7 worm cellular contexts compared by ENCODE assay signal in the genomic region with DNA sequence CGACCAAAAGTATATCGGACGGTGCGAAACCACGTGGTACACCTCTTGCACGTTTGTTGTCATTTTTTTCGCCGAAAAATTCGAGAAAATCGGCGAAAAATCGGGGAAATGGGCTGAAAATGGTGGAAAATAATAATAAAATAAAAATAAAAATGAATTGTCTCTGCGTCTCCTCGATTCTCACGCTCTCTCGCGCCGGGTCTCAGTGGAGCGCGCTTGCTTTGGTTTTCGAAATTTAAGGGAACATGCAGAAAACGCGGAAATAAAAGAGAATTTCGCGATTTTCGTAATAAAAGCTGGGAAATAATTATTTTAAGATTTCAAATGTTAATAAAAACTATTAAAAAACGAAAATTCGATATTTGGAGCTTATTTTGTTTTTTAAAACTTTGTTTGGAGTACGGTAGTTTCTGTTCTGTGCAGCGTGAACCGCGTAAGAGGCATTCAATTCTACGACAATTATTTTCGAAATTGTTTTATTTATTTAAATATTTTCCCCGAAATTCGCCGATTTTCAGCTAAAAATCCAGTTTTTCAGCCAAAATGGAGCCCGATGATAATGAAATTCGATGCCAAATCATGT.
TF ChIP-seq lines count a peak whose summit lies in the region.

A gene (minus strand): TSS at position 113 of the 583 bp plus-strand sequence.
A gene (plus strand): TSS at position 539 of the 583 bp plus-strand sequence.

TF ChIP-seq in whole organism, L1 larva, 84 proteins besides CTCF, POLR2A, EP300 and RAD21 (continues in another document):
- no peak for TF ChIP-seq nhr-12 (tag; optimal IDR thresholded peaks at IDR 0.05; lab: Kevin White, UChicago)
- peak; percentile 39 to 49 for TF ChIP-seq lin-35 (GFP tag; optimal IDR thresholded peaks at IDR 0.05; lab: Kevin White, UChicago)
- TF ChIP-seq F16B12.6 (tag; optimal IDR thresholded peaks at IDR 0.05; lab: Kevin White, UChicago), result peak; percentile 41
- TF ChIP-seq lin-15B (tag; optimal IDR thresholded peaks at IDR 0.05; lab: Kevin White, UChicago), result peak; percentile 22
- no peak for TF ChIP-seq nhr-76 (tag; optimal IDR thresholded peaks at IDR 0.05; lab: Kevin White, UChicago)
- peak; percentile 24 for TF ChIP-seq blmp-1 (tag; optimal IDR thresholded peaks at IDR 0.05; lab: Kevin White, UChicago)
- peak; percentile 65 to 75 for TF ChIP-seq lsy-2 (tag; optimal IDR thresholded peaks at IDR 0.05; lab: Kevin White, UChicago)
- TF ChIP-seq egl-27 (tag; optimal IDR thresholded peaks at IDR 0.05; lab: Kevin White, UChicago), result no peak
- TF ChIP-seq nhr-90 (tag; optimal IDR thresholded peaks at IDR 0.05; lab: Kevin White, UChicago; ENCODE audit: poor library complexity), result peak; percentile 9
- TF ChIP-seq xbp-1 (tag; optimal IDR thresholded peaks at IDR 0.05; lab: Kevin White, UChicago), result peak; percentile 35
- peak; percentile 25 for TF ChIP-seq lin-13 (GFP tag; optimal IDR thresholded peaks at IDR 0.05; lab: Kevin White, UChicago)
- TF ChIP-seq fkh-10 (GFP tag; optimal IDR thresholded peaks at IDR 0.05; lab: Kevin White, UChicago), result no peak

TF ChIP-seq in whole organism, L2 larva, 48 proteins besides CTCF, POLR2A, EP300 and RAD21 (continues in another document):
- no peak for TF ChIP-seq lin-11 (tag; optimal IDR thresholded peaks at IDR 0.05; lab: Kevin White, UChicago)
- no peak for TF ChIP-seq nhr-10 (tag; optimal IDR thresholded peaks at IDR 0.05; lab: Kevin White, UChicago)
- no peak for TF ChIP-seq snpc-4 (tag; optimal IDR thresholded peaks at IDR 0.05; lab: Kevin White, UChicago)
- TF ChIP-seq nhr-129 (tag; optimal IDR thresholded peaks at IDR 0.05; lab: Kevin White, UChicago), result no peak
- TF ChIP-seq dmd-4 (tag; optimal IDR thresholded peaks at IDR 0.05; lab: Kevin White, UChicago), result no peak
- TF ChIP-seq F13H6.1 (tag; optimal IDR thresholded peaks at IDR 0.05; lab: Kevin White, UChicago), result no peak
- TF ChIP-seq nhr-23 (tag; optimal IDR thresholded peaks at IDR 0.05; lab: Kevin White, UChicago), result no peak
- TF ChIP-seq ZK546.5 (tag; optimal IDR thresholded peaks at IDR 0.05; lab: Kevin White, UChicago), result no peak
- no peak for TF ChIP-seq ztf-11 (tag; optimal IDR thresholded peaks at IDR 0.05; lab: Kevin White, UChicago)
- peak; percentile 58 for TF ChIP-seq unc-55 (GFP tag; optimal IDR thresholded peaks at IDR 0.05; lab: Kevin White, UChicago)
- no peak for TF ChIP-seq alr-1 (tag; optimal IDR thresholded peaks at IDR 0.05; lab: Kevin White, UChicago)
- TF ChIP-seq ztf-4 (tag; optimal IDR thresholded peaks at IDR 0.05; lab: Kevin White, UChicago), result no peak
- TF ChIP-seq mab-5 (tag; optimal IDR thresholded peaks at IDR 0.05; lab: Kevin White, UChicago), result no peak

TF ChIP-seq in whole organism, L3 larva, 47 proteins besides CTCF, POLR2A, EP300 and RAD21:
- TF ChIP-seq unc-39 (tag; optimal IDR thresholded peaks at IDR 0.05; lab: Kevin White, UChicago), result no peak
- TF ChIP-seq fos-1 (tag; optimal IDR thresholded peaks at IDR 0.05; lab: Kevin White, UChicago), result no peak
- TF ChIP-seq lin-15B (tag; optimal IDR thresholded peaks at IDR 0.05; lab: Kevin White, UChicago), result peak; percentile 75
- peak; percentile 69 for TF ChIP-seq hmg-11 (tag; optimal IDR thresholded peaks at IDR 0.05; lab: Kevin White, UChicago)
- peak; percentile 18 for TF ChIP-seq nhr-23 (tag; optimal IDR thresholded peaks at IDR 0.05; lab: Kevin White, UChicago)
- peak; percentile 49 for TF ChIP-seq nfya-1 (tag; optimal IDR thresholded peaks at IDR 0.05; lab: Kevin White, UChicago; ENCODE audit: insufficient read depth)
- peak; percentile 56 for TF ChIP-seq pha-4 (tag; optimal IDR thresholded peaks at IDR 0.05; lab: Kevin White, UChicago)
TF ChIP-seq in whole organism, L3 larva: peak in this region for 5.

TF ChIP-seq in whole organism, L4 larva, 104 proteins besides CTCF, POLR2A, EP300 and RAD21 (continues in another document):
- no peak for TF ChIP-seq ceh-28 (tag; optimal IDR thresholded peaks at IDR 0.05; lab: Kevin White, UChicago)
- no peak for TF ChIP-seq nhr-48 (tag; optimal IDR thresholded peaks at IDR 0.05; lab: Kevin White, UChicago)
- no peak for TF ChIP-seq daf-19 (GFP tag; conservative IDR thresholded peaks at IDR 0.05; lab: Robert Waterston, UW)
- TF ChIP-seq tra-1 (GFP tag; IDR thresholded peaks at IDR 0.05; lab: Robert Waterston, UW), result no peak
- no peak for TF ChIP-seq ceh-44 (GFP tag; IDR thresholded peaks at IDR 0.05; lab: Robert Waterston, UW)
- TF ChIP-seq lir-3 (tag; optimal IDR thresholded peaks at IDR 0.05; lab: Kevin White, UChicago), result no peak
- no peak for TF ChIP-seq ceh-82 (tag; optimal IDR thresholded peaks at IDR 0.05; lab: Kevin White, UChicago)
- TF ChIP-seq madf-5 (GFP tag; IDR thresholded peaks at IDR 0.05; lab: Robert Waterston, UW), result no peak
- TF ChIP-seq aly-2 (tag; optimal IDR thresholded peaks at IDR 0.05; lab: Kevin White, UChicago), result no peak
- TF ChIP-seq mes-2 (tag; optimal IDR thresholded peaks at IDR 0.05; lab: Kevin White, UChicago; ENCODE audit: poor library complexity, severe bottlenecking), result peak; percentile 44
- no peak for TF ChIP-seq snpc-4 (tag; optimal IDR thresholded peaks at IDR 0.05; lab: Kevin White, UChicago)
- no peak for TF ChIP-seq F44E2.7 (GFP tag; IDR thresholded peaks at IDR 0.05; lab: Robert Waterston, UW)
- peak; percentile 92 for TF ChIP-seq lin-38 (GFP tag; IDR thresholded peaks at IDR 0.05; lab: Robert Waterston, UW)
- TF ChIP-seq php-3 (GFP tag; IDR thresholded peaks at IDR 0.05; lab: Robert Waterston, UW), result no peak

TF ChIP-seq in whole organism, late embryonic, 69 proteins besides CTCF, POLR2A, EP300 and RAD21:
- TF ChIP-seq pag-3 (tag; optimal IDR thresholded peaks at IDR 0.05; lab: Kevin White, UChicago; ENCODE audit: borderline replicate concordance) (no peak), pat-9 (tag; optimal IDR thresholded peaks at IDR 0.05; lab: Kevin White, UChicago) (no peak), nfya-1 (tag; optimal IDR thresholded peaks at IDR 0.05; lab: Kevin White, UChicago) (peak; percentile 37), unc-42 (tag; optimal IDR thresholded peaks at IDR 0.05; lab: Kevin White, UChicago) (peak; percentile 72), fkh-10 (GFP tag; optimal IDR thresholded peaks at IDR 0.05; lab: Kevin White, UChicago) (no peak)

TF ChIP-seq in whole organism, mixed stage, embryonic, 35 proteins besides CTCF, POLR2A, EP300 and RAD21:
- TF ChIP-seq nhr-28 (tag; optimal IDR thresholded peaks at IDR 0.05; lab: Kevin White, UChicago) (no peak), ces-1 (GFP tag; optimal IDR thresholded peaks at IDR 0.05; lab: Kevin White, UChicago) (peak; percentile 87), lsy-2 (tag; optimal IDR thresholded peaks at IDR 0.05; lab: Kevin White, UChicago) (peak; percentile 49)
TF ChIP-seq in whole organism, mixed stage, embryonic: peak in this region for 2.

TF ChIP-seq in whole organism, young adult, 124 proteins besides CTCF, POLR2A, EP300 and RAD21 (continues in another document):
- no peak for TF ChIP-seq madf-10 (tag; optimal IDR thresholded peaks at IDR 0.05; lab: Kevin White, UChicago)
- no peak for TF ChIP-seq bed-2 (GFP tag; IDR thresholded peaks at IDR 0.05; lab: Robert Waterston, UW)
- TF ChIP-seq K12H6.12 (tag; optimal IDR thresholded peaks at IDR 0.05; lab: Kevin White, UChicago), result no peak
- 0 out of 2 replicates have a peak, but pooled peaks have one; percentile 4 for TF ChIP-seq madf-8 (GFP tag; conservative IDR thresholded peaks at IDR 0.05; lab: Robert Waterston, UW)
- no peak for TF ChIP-seq attf-6 (GFP tag; IDR thresholded peaks at IDR 0.05; lab: Robert Waterston, UW)
- TF ChIP-seq K11D2.4 (GFP tag; IDR thresholded peaks at IDR 0.05; lab: Robert Waterston, UW), result no peak
- peak; percentile 92 for TF ChIP-seq lsl-1 (GFP tag; optimal IDR thresholded peaks at IDR 0.05; lab: Kevin White, UChicago)
- no peak for TF ChIP-seq Y79H2A.3 (GFP tag; conservative IDR thresholded peaks at IDR 0.05; lab: Robert Waterston, UW)
- no peak for TF ChIP-seq mxl-1 (tag; optimal IDR thresholded peaks at IDR 0.05; lab: Kevin White, UChicago)
- no peak for TF ChIP-seq unc-62 (GFP tag; optimal IDR thresholded peaks at IDR 0.05; lab: Kevin White, UChicago)
- TF ChIP-seq snpc-3.4 (tag; optimal IDR thresholded peaks at IDR 0.05; lab: Kevin White, UChicago), result no peak
- no peak for TF ChIP-seq lsy-27 (tag; optimal IDR thresholded peaks at IDR 0.05; lab: Kevin White, UChicago; ENCODE audit: borderline replicate concordance, insufficient read depth)
- TF ChIP-seq Y56A3A.18 (GFP tag; IDR thresholded peaks at IDR 0.05; lab: Robert Waterston, UW), result no peak
- TF ChIP-seq nfyb-1 (GFP tag; IDR thresholded peaks at IDR 0.05; lab: Robert Waterston, UW), result no peak
- peak; percentile 16 for TF ChIP-seq efl-1 (GFP tag; optimal IDR thresholded peaks at IDR 0.05; lab: Kevin White, UChicago)
- TF ChIP-seq cebp-1 (GFP tag; IDR thresholded peaks at IDR 0.05; lab: Robert Waterston, UW), result no peak
- TF ChIP-seq cebp-1 (tag; optimal IDR thresholded peaks at IDR 0.05; lab: Kevin White, UChicago), result peak; percentile 54
- no peak for TF ChIP-seq nfya-2 (GFP tag; IDR thresholded peaks at IDR 0.05; lab: Robert Waterston, UW)
- no peak for TF ChIP-seq ceh-79 (tag; optimal IDR thresholded peaks at IDR 0.05; lab: Kevin White, UChicago)
- peak; percentile 49 for TF ChIP-seq D2030.7 (GFP tag; IDR thresholded peaks at IDR 0.05; lab: Robert Waterston, UW)
- TF ChIP-seq egl-44 (GFP tag; IDR thresholded peaks at IDR 0.05; lab: Robert Waterston, UW), result no peak
- TF ChIP-seq F52B5.7 (tag; optimal IDR thresholded peaks at IDR 0.05; lab: Kevin White, UChicago), result no peak
- no peak for TF ChIP-seq F49E8.2 (tag; optimal IDR thresholded peaks at IDR 0.05; lab: Kevin White, UChicago; ENCODE audit: insufficient read depth)
- no peak for TF ChIP-seq ccch-3 (GFP tag; optimal IDR thresholded peaks at IDR 0.05; lab: Kevin White, UChicago)
- TF ChIP-seq F37B4.10 (GFP tag; IDR thresholded peaks at IDR 0.05; lab: Robert Waterston, UW), result no peak
- TF ChIP-seq nfya-1 (tag; optimal IDR thresholded peaks at IDR 0.05; lab: Kevin White, UChicago; ENCODE audit: borderline replicate concordance, insufficient read depth), result no peak
- TF ChIP-seq tlf-1 (GFP tag; optimal IDR thresholded peaks at IDR 0.05; lab: Kevin White, UChicago), result no peak
- TF ChIP-seq attf-3 (GFP tag; conservative IDR thresholded peaks at IDR 0.05; lab: Robert Waterston, UW), result no peak
- TF ChIP-seq Y53G8AR.9 (GFP tag; conservative IDR thresholded peaks at IDR 0.05; lab: Robert Waterston, UW), result no peak
- no peak for TF ChIP-seq nhr-120 (GFP tag; IDR thresholded peaks at IDR 0.05; lab: Robert Waterston, UW)
- peak; percentile 41; the same call in 1 of the 2 replicates for TF ChIP-seq dox-1 (GFP tag; IDR thresholded peaks at IDR 0.05; lab: Robert Waterston, UW)
- no peak for TF ChIP-seq nhr-179 (tag; optimal IDR thresholded peaks at IDR 0.05; lab: Kevin White, UChicago)
- peak; percentile 42 for TF ChIP-seq F23B12.7 (tag; optimal IDR thresholded peaks at IDR 0.05; lab: Kevin White, UChicago; ENCODE audit: insufficient read depth)
- TF ChIP-seq madf-6 (GFP tag; IDR thresholded peaks at IDR 0.05; lab: Robert Waterston, UW), result peak; percentile 55
- TF ChIP-seq lin-54 (GFP tag; optimal IDR thresholded peaks at IDR 0.05; lab: Kevin White, UChicago), result peak; percentile 42
